Worm (Caenorhabditis elegans): ENCODE results near the gene idpc-1.

ce11 chrIII:11444796-11445386 lies 17.9 kb downstream of the idpc-1 start:
- TF ChIP-seq klf-2 (GFP tag; conservative IDR thresholded peaks at IDR 0.05) (no peak), tab-1 (GFP tag; IDR thresholded peaks at IDR 0.05) (no peak), T22C8.4 (GFP tag; IDR thresholded peaks at IDR 0.05) (no peak), ztf-29 (GFP tag; IDR thresholded peaks at IDR 0.05) (no peak), med-1 (GFP tag; optimal IDR thresholded peaks at IDR 0.05; ENCODE audit: insufficient read depth) (no peak)

Data from whole organism, midembryonic.